Worm (Caenorhabditis elegans): Measurements from ENCODE around the gene C34C12.6.

DNA sequence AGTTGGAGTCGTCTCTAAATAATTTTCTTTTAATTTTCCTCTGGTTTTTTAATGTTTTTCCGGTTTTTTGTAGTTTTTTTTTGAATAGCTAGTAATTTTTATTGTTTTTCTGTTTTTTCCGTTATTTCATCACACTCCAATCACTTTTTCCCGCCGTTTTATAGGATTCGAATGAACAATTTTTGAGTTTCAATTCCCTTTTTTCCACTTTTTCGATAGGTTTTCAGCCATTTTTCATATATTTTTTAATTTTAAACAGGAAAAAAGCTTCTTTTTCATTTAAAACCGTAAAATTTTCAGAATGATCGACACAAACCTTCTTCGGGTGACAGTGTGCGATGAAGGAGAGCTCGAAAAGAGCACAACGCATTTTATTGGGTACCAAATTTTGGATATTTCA, 21.0 kb upstream of the C34C12.6 start, which contains the start of gene pph-6:
- TF ChIP-seq lin-15B (tag; optimal IDR thresholded peaks at IDR 0.05) (no peak), jun-1 (tag; optimal IDR thresholded peaks at IDR 0.05) (no peak), dpl-1 (GFP tag; optimal IDR thresholded peaks at IDR 0.05) (no peak), fkh-10 (GFP tag; optimal IDR thresholded peaks at IDR 0.05) (no peak), unc-130 (GFP tag; optimal IDR thresholded peaks at IDR 0.05) (no peak)
